Fruit fly (Drosophila melanogaster): ENCODE data around the gene CG18249.
A peak's percentile ranks its signal among the peaks of the same experiment; 100 is the strongest.

The CG18249 gene

dm6 chr3R:8198320-8198719 lies 21.6 kb upstream of the CG18249 start (continued):
- TF ChIP-seq schlank (tag; optimal IDR thresholded peaks at IDR 0.05): no peak
- TF ChIP-seq CG9437 (GFP tag; optimal IDR thresholded peaks at IDR 0.05): no peak
- no peak for TF ChIP-seq CG9215 (GFP tag; IDR thresholded peaks at IDR 0.05)
- TF ChIP-seq CG4282 (GFP tag; optimal IDR thresholded peaks at IDR 0.05): no peak
- no peak for TF ChIP-seq CG14710 (tag; optimal IDR thresholded peaks at IDR 0.05)
- TF ChIP-seq CG13424 (tag; optimal IDR thresholded peaks at IDR 0.05): no peak
- no peak for TF ChIP-seq CG14965 (GFP tag; optimal IDR thresholded peaks at IDR 0.05; ENCODE audit: borderline replicate concordance)
- TF ChIP-seq ftz-f1 (GFP tag; optimal IDR thresholded peaks at IDR 0.05): no peak
- no peak for TF ChIP-seq cato (GFP tag; optimal IDR thresholded peaks at IDR 0.05; ENCODE audit: borderline replicate concordance)
- no peak for TF ChIP-seq CG18599 (GFP tag; optimal IDR thresholded peaks at IDR 0.05)
- TF ChIP-seq HLH4C (GFP tag; IDR thresholded peaks at IDR 0.05; ENCODE audit: partially characterized antibody): no peak
- TF ChIP-seq insv (GFP tag; optimal IDR thresholded peaks at IDR 0.05): no peak
- 0 out of 3 replicates have a peak, but pooled peaks have one; percentile 5 for TF ChIP-seq hb (GFP tag; IDR thresholded peaks at IDR 0.05; ENCODE audit: partially characterized antibody)
- TF ChIP-seq grn (GFP tag; optimal IDR thresholded peaks at IDR 0.05): peak; percentile 97
- no peak for TF ChIP-seq Usf (GFP tag; optimal IDR thresholded peaks at IDR 0.05)
- no peak for TF ChIP-seq GATAe (GFP tag; conservative IDR thresholded peaks at IDR 0.05)
- no peak for TF ChIP-seq Xrp1 (GFP tag; IDR thresholded peaks at IDR 0.05)
- no peak for TF ChIP-seq Doc3 (GFP tag; IDR thresholded peaks at IDR 0.05; ENCODE audit: partially characterized antibody)
- TF ChIP-seq usp (GFP tag; optimal IDR thresholded peaks at IDR 0.05): no peak
- no peak for TF ChIP-seq slp2 (GFP tag; optimal IDR thresholded peaks at IDR 0.05)
- TF ChIP-seq CG17802 (tag; optimal IDR thresholded peaks at IDR 0.05): no peak
- TF ChIP-seq CG3407 (GFP tag; optimal IDR thresholded peaks at IDR 0.05): no peak
- no peak for TF ChIP-seq Dref (GFP tag; IDR thresholded peaks at IDR 0.05)
- TF ChIP-seq CG16863 (GFP tag; optimal IDR thresholded peaks at IDR 0.05): no peak
- no peak for TF ChIP-seq Fer1 (GFP tag; optimal IDR thresholded peaks at IDR 0.05)
- no peak for TF ChIP-seq E2f1 (GFP tag; IDR thresholded peaks at IDR 0.05)
- no peak for TF ChIP-seq bcd (GFP tag; optimal IDR thresholded peaks at IDR 0.05)
- TF ChIP-seq ttk (GFP tag; IDR thresholded peaks at IDR 0.05): no peak
- TF ChIP-seq NC2α (GFP tag; optimal IDR thresholded peaks at IDR 0.05): no peak
- no peak for TF ChIP-seq CG8478 (optimal IDR thresholded peaks at IDR 0.05)
- no peak for TF ChIP-seq Eip74EF (GFP tag; optimal IDR thresholded peaks at IDR 0.05)
- TF ChIP-seq Sox100B (GFP tag; optimal IDR thresholded peaks at IDR 0.05): no peak
- 0 out of 2 replicates have a peak, but pooled peaks have one; percentile 7 for TF ChIP-seq gt (GFP tag; IDR thresholded peaks at IDR 0.05)
- TF ChIP-seq CG43689 (GFP tag; IDR thresholded peaks at IDR 0.05): 0 out of 2 replicates have a peak, but pooled peaks have one; percentile 21
- TF ChIP-seq CG2199 (GFP tag; IDR thresholded peaks at IDR 0.05): no peak

- TF ChIP-seq zen (tag; optimal IDR thresholded peaks at IDR 0.05) (peak; percentile 93), sd (tag; optimal IDR thresholded peaks at IDR 0.05) (no peak), tll (GFP tag; optimal IDR thresholded peaks at IDR 0.05) (peak in 1 of 2 experiments; percentile 4)
These were observed 16.6 kb upstream of the CG18249 start for dm6 chr3R:8203367-8203766.

- TF ChIP-seq sim (GFP tag; IDR thresholded peaks at IDR 0.05): no peak
- no peak for TF ChIP-seq Mes4 (GFP tag; optimal IDR thresholded peaks at IDR 0.05)
These were observed 15.2 kb upstream of the CG18249 start, which contains the start of gene CheA84a for dm6 chr3R:8204730-8205129. Gene CheA84a, minus strand, starts transcription at chr3R:8204830.
